Fruit fly (Drosophila melanogaster) whole organism, embryonic: ENCODE data around the gene CG42795.

ENCODE experiments used
- Atf-2 ChIP-seq: fragments of 200-800 bp; sonication (Bioruptor generic); optimal IDR thresholded peaks from 2 replicates; lab custom pipeline; 2016; ENCODE audit warnings: missing biosample characterization, missing genetic modification characterization
- Bteb2 ChIP-seq: fragments of 200-800 bp; sonication (Bioruptor generic); optimal IDR thresholded peaks from 2 replicates; lab custom pipeline; 2016; ENCODE audit warnings: missing biosample characterization, missing genetic modification characterization
- CG10959 ChIP-seq: fragments of 200-800 bp; sonication (Bioruptor generic); IDR thresholded peaks from 2 replicates; pipeline ENCODE4 v1.3.6; 2022; ENCODE audit warnings: missing biosample characterization, missing genetic modification characterization
- CG13296 ChIP-seq: fragments of 200-800 bp; sonication (Bioruptor generic); optimal IDR thresholded peaks from 3 replicates; lab custom pipeline; 2018; ENCODE audit warnings: missing biosample characterization, mild to moderate bottlenecking, missing genetic modification characterization
- CG15696 ChIP-seq: fragments of 200-800 bp; sonication (Bioruptor generic); optimal IDR thresholded peaks from 2 replicates; lab custom pipeline; 2019; ENCODE audit warnings: missing biosample characterization, mild to moderate bottlenecking, missing genetic modification characterization, moderate library complexity
- CG17802 ChIP-seq: fragments of 200-800 bp; sonication (Bioruptor generic); optimal IDR thresholded peaks from 2 replicates; lab custom pipeline; 2018; ENCODE audit warnings: missing biosample characterization, mild to moderate bottlenecking, missing genetic modification characterization, moderate library complexity
- CG1792 ChIP-seq: fragments of 200-800 bp; sonication (Bioruptor generic); optimal IDR thresholded peaks from 2 replicates; lab custom pipeline; 2016; ENCODE audit warnings: missing biosample characterization, missing genetic modification characterization
- CG18262 ChIP-seq: fragments of 200-800 bp; optimal IDR thresholded peaks from 3 replicates; lab custom pipeline; 2019; ENCODE audit warnings: missing biosample characterization, mild to moderate bottlenecking, missing genetic modification characterization, moderate library complexity
- CG18476 ChIP-seq: fragments of 200-800 bp; sonication (Bioruptor generic); optimal IDR thresholded peaks from 2 replicates; lab custom pipeline; 2016; ENCODE audit warnings: missing biosample characterization, mild to moderate bottlenecking, missing genetic modification characterization
- CG18599 ChIP-seq: fragments of 200-800 bp; sonication (Bioruptor generic); optimal IDR thresholded peaks from 3 replicates; lab custom pipeline; 2017; ENCODE audit warnings: missing biosample characterization, missing genetic modification characterization, mild to moderate bottlenecking, moderate library complexity, missing genetic modification reagents
- CG2116 ChIP-seq: fragments of 200-800 bp; sonication (Bioruptor generic); optimal IDR thresholded peaks from 3 replicates; lab custom pipeline; 2018; ENCODE audit warnings: missing biosample characterization, mild to moderate bottlenecking, missing genetic modification characterization
- CG2199 ChIP-seq: fragments of 200-800 bp; sonication (Bioruptor generic); IDR thresholded peaks from 3 replicates; pipeline ENCODE4 v1.3.6; 2022; ENCODE audit warnings: missing biosample characterization, missing genetic modification characterization
- CG30431 ChIP-seq: fragments of 200-800 bp; sonication (Bioruptor generic); optimal IDR thresholded peaks from 2 replicates; lab custom pipeline; 2017; ENCODE audit warnings: missing biosample characterization, missing genetic modification characterization
- CG33557 ChIP-seq: fragments of 200-800 bp; sonication (Bioruptor generic); optimal IDR thresholded peaks from 2 replicates; lab custom pipeline; 2019; ENCODE audit warnings: missing biosample characterization, mild to moderate bottlenecking, missing genetic modification characterization, moderate library complexity
- CG42726 ChIP-seq: fragments of 200-800 bp; sonication (Bioruptor generic); IDR thresholded peaks from 2 replicates; pipeline ENCODE4 v1.3.6; 2022; ENCODE audit warnings: missing biosample characterization, missing genetic modification characterization; ENCODE audit not compliant: partially characterized antibody
- CG4328 ChIP-seq: fragments of 200-800 bp; sonication (Bioruptor generic); optimal IDR thresholded peaks from 3 replicates; lab custom pipeline; 2017; ENCODE audit warnings: missing biosample characterization, missing genetic modification reagents, missing genetic modification characterization
- CG4424 ChIP-seq: fragments of 200-800 bp; sonication (Bioruptor generic); optimal IDR thresholded peaks from 3 replicates; lab custom pipeline; 2016; ENCODE audit warnings: missing biosample characterization, missing genetic modification characterization
- CG4707 ChIP-seq: fragments of 200-800 bp; sonication (Bioruptor generic); optimal IDR thresholded peaks from 2 replicates; lab custom pipeline; 2018; ENCODE audit warnings: missing biosample characterization, mild to moderate bottlenecking, missing genetic modification characterization, moderate library complexity
- CG8388 ChIP-seq: fragments of 200-800 bp; sonication (Bioruptor generic); optimal IDR thresholded peaks from 2 replicates; lab custom pipeline; 2019; ENCODE audit warnings: missing biosample characterization, mild to moderate bottlenecking, missing genetic modification characterization, moderate library complexity
- CG9727 ChIP-seq: fragments of 200-800 bp; sonication (Bioruptor generic); optimal IDR thresholded peaks from 3 replicates; lab custom pipeline; 2017; ENCODE audit warnings: missing biosample characterization, mild to moderate bottlenecking, missing genetic modification characterization
- Dad ChIP-seq: fragments of 200-800 bp; sonication (Bioruptor generic); optimal IDR thresholded peaks from 3 replicates; lab custom pipeline; 2016; ENCODE audit warnings: missing biosample characterization, missing genetic modification characterization
- Doc3 ChIP-seq: fragments of 200-800 bp; sonication (Bioruptor generic); IDR thresholded peaks from 3 replicates; pipeline ENCODE4 v1.3.6; 2022; ENCODE audit warnings: missing biosample characterization, missing genetic modification characterization; ENCODE audit not compliant: partially characterized antibody
- Elba2 ChIP-seq: fragments of 200-800 bp; sonication (Bioruptor generic); optimal IDR thresholded peaks from 3 replicates; lab custom pipeline; 2016; ENCODE audit warnings: missing biosample characterization, missing genetic modification characterization
- HHEX ChIP-seq: fragments of 200-800 bp; sonication (Bioruptor generic); optimal IDR thresholded peaks from 3 replicates; lab custom pipeline; 2017; ENCODE audit warnings: missing biosample characterization, mild to moderate bottlenecking, missing genetic modification characterization, missing genetic modification reagents
- Jarid2 ChIP-seq: fragments of 200-800 bp; sonication (Bioruptor generic); optimal IDR thresholded peaks from 3 replicates; lab custom pipeline; 2017; ENCODE audit warnings: mild to moderate bottlenecking, missing biosample characterization, missing genetic modification reagents, missing genetic modification characterization
- Kr ChIP-seq: fragments of 200-800 bp; sonication (Bioruptor generic); optimal IDR thresholded peaks from 2 replicates; lab custom pipeline; 2017; ENCODE audit warnings: missing biosample characterization, mild to moderate bottlenecking, missing genetic modification characterization
- Lim3 ChIP-seq: fragments of 200-800 bp; sonication (Bioruptor generic); IDR thresholded peaks from 2 replicates; pipeline ENCODE4 v1.3.6; 2022; ENCODE audit warnings: missing biosample characterization, missing genetic modification characterization
- Rfx ChIP-seq: fragments of 200-800 bp; sonication (Bioruptor generic); IDR thresholded peaks from 2 replicates; pipeline ENCODE4 v1.3.6; 2022; ENCODE audit warnings: missing biosample characterization, missing genetic modification characterization
- bowl ChIP-seq: fragments of 200-800 bp; sonication (Bioruptor generic); IDR thresholded peaks from 2 replicates; pipeline ENCODE4 v1.3.6; 2022; ENCODE audit warnings: missing biosample characterization, missing genetic modification characterization
- br ChIP-seq: fragments of >200 bp; optimal IDR thresholded peaks from 2 replicates; lab custom pipeline; 2017
- cg ChIP-seq: fragments of 200-800 bp; sonication (Bioruptor generic); optimal IDR thresholded peaks from 3 replicates; lab custom pipeline; 2019; ENCODE audit warnings: missing biosample characterization, mild to moderate bottlenecking, missing genetic modification characterization, moderate library complexity
- chif ChIP-seq, 2 experiments: fragments of 200-800 bp; sonication (Bioruptor generic); optimal IDR thresholded peaks; 3 replicates each; lab custom pipeline; 2016; ENCODE audit warnings: missing biosample characterization in 2 of 2, missing genetic modification characterization in 2 of 2
- chinmo ChIP-seq: fragments of 200-800 bp; sonication (Bioruptor generic); IDR thresholded peaks from 4 replicates; pipeline ENCODE4 v1.3.6; 2022; ENCODE audit warnings: missing biosample characterization, missing genetic modification characterization; ENCODE audit not compliant: partially characterized antibody
- da ChIP-seq: fragments of 200-800 bp; sonication (Bioruptor generic); optimal IDR thresholded peaks from 2 replicates; lab custom pipeline; 2016; ENCODE audit warnings: missing biosample characterization, missing genetic modification characterization
- ewg ChIP-seq: fragments of 200-800 bp; sonication (Bioruptor generic); optimal IDR thresholded peaks from 3 replicates; lab custom pipeline; 2017; ENCODE audit warnings: mild to moderate bottlenecking, missing biosample characterization, missing genetic modification reagents, missing genetic modification characterization
- gem ChIP-seq: fragments of 200-800 bp; sonication (Bioruptor generic); optimal IDR thresholded peaks from 2 replicates; lab custom pipeline; 2019; ENCODE audit warnings: missing biosample characterization, mild to moderate bottlenecking, missing genetic modification characterization, moderate library complexity
- gfzf ChIP-seq: fragments of 200-800 bp; sonication (Bioruptor generic); optimal IDR thresholded peaks from 2 replicates; lab custom pipeline; 2016; ENCODE audit warnings: missing biosample characterization, mild to moderate bottlenecking, missing genetic modification characterization, moderate library complexity
- gro ChIP-seq: fragments of 200-800 bp; sonication (Bioruptor generic); optimal IDR thresholded peaks from 2 replicates; lab custom pipeline; 2016; ENCODE audit warnings: missing biosample characterization, missing genetic modification characterization
- ham ChIP-seq: fragments of 200-800 bp; sonication (Bioruptor generic); IDR thresholded peaks from 2 replicates; pipeline ENCODE4 v1.3.6; 2022; ENCODE audit warnings: missing biosample characterization, missing genetic modification characterization
- inv ChIP-seq: fragments of 200-800 bp; sonication (Bioruptor generic); IDR thresholded peaks from 2 replicates; pipeline ENCODE4 v1.3.6; 2022; ENCODE audit warnings: missing biosample characterization, missing genetic modification characterization; ENCODE audit not compliant: partially characterized antibody
- jumu ChIP-seq: fragments of 200-800 bp; sonication (Bioruptor generic); optimal IDR thresholded peaks from 3 replicates; lab custom pipeline; 2016; ENCODE audit warnings: missing biosample characterization, missing genetic modification characterization
- kay ChIP-seq: fragments of 200-800 bp; sonication (Bioruptor generic); optimal IDR thresholded peaks from 2 replicates; lab custom pipeline; 2016; ENCODE audit warnings: missing biosample characterization, missing genetic modification characterization
- lbe ChIP-seq: fragments of 200-800 bp; sonication (Bioruptor generic); optimal IDR thresholded peaks from 2 replicates; lab custom pipeline; 2016; ENCODE audit warnings: missing biosample characterization, mild to moderate bottlenecking, missing genetic modification characterization
- pnt ChIP-seq: fragments of 200-800 bp; sonication (Bioruptor generic); optimal IDR thresholded peaks from 3 replicates; lab custom pipeline; 2016; ENCODE audit warnings: missing biosample characterization, missing genetic modification characterization
- repo ChIP-seq: fragments of 200-800 bp; sonication (Bioruptor generic); optimal IDR thresholded peaks from 2 replicates; lab custom pipeline; 2016; ENCODE audit warnings: missing biosample characterization, missing genetic modification characterization
- sens-2 ChIP-seq: fragments of 200-800 bp; sonication (Bioruptor generic); IDR thresholded peaks from 2 replicates; pipeline ENCODE4 v1.3.6; 2022; ENCODE audit warnings: missing biosample characterization, missing genetic modification characterization
- tup ChIP-seq: fragments of 200-800 bp; sonication (Bioruptor generic); optimal IDR thresholded peaks from 2 replicates; lab custom pipeline; 2016; ENCODE audit warnings: missing biosample characterization, mild to moderate bottlenecking, missing genetic modification characterization, moderate library complexity
- vfl ChIP-seq: fragments of 200-800 bp; sonication (Bioruptor generic); optimal IDR thresholded peaks from 2 replicates; lab custom pipeline; 2016; ENCODE audit warnings: missing biosample characterization, missing genetic modification characterization
- z ChIP-seq: fragments of 200-800 bp; sonication (Bioruptor generic); IDR thresholded peaks from 3 replicates; pipeline ENCODE4 v1.3.6; 2022; ENCODE audit warnings: missing biosample characterization, missing genetic modification characterization
- zen2 ChIP-seq: fragments of 200-800 bp; sonication (Bioruptor generic); IDR thresholded peaks from 3 replicates; pipeline ENCODE4 v1.3.6; 2022; ENCODE audit warnings: missing biosample characterization, missing genetic modification characterization; ENCODE audit not compliant: partially characterized antibody

The CG42795 gene

DNA sequence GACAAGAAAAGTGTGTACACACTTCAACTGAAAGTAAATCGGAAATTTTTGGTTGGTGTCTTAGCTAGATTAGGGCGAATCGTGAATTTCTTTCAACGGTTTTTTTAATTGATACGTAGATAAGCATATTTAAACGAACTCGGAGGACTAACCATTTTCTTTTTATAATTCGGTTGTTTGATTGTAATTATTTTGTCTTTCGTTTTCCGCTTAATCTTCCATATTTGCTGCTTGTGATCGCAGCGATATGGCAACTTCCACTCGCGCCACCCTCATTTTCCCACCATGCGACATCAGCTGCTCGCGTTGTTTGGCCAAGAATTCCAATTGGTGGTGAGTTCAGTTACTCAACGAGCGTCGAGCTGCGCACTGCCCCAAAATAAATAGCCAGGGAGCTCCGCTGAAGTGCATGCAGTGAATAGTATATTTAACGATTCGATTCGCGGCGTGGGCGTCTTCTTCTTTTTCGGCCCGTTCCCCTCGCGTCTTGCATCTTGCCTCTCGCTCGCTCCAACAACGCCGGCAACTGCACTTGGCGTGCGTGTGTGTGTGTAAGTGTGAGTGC, 38.6 kb downstream of the CG42795 start, which contains the start of gene Nuak (continued):
- TF ChIP-seq CG18476 (GFP tag; lab: Kevin White, UChicago) (peak; percentile 78), Jarid2 (GFP tag; lab: Kevin White, UChicago) (peak; percentile 99), repo (peak; percentile 93), z (GFP tag; lab: Robert Waterston, UW) (no peak), CG8388 (GFP tag; lab: Kevin White, UChicago) (peak; percentile 69), ewg (GFP tag; lab: Kevin White, UChicago) (peak; percentile 78), CG17802 (tag; lab: Kevin White, UChicago) (peak; percentile 63), CG18262 (tag; lab: Kevin White, UChicago) (peak; percentile 84), Kr (GFP tag; lab: Kevin White, UChicago) (no peak), CG9727 (peak; percentile 92), inv (GFP tag; lab: Robert Waterston, UW) (no peak), CG15696 (tag; lab: Kevin White, UChicago) (peak; percentile 79), Dad (GFP tag; lab: Kevin White, UChicago) (peak; percentile 90), CG30431 (GFP tag; lab: Kevin White, UChicago) (peak; percentile 84), Lim3 (GFP tag; lab: Robert Waterston, UW) (no peak), CG1792 (peak; percentile 86), CG13296 (GFP tag; lab: Kevin White, UChicago) (peak; percentile 45), chif (GFP tag; optimal IDR thresholded peaks at IDR 0.05; lab: Kevin White, UChicago) (peak; percentile 83 to 88), kay (GFP tag; lab: Kevin White, UChicago) (peak; percentile 60), lbe (GFP tag; lab: Kevin White, UChicago) (peak; percentile 50), CG42726 (GFP tag; lab: Robert Waterston, UW) (no peak), da (GFP tag; lab: Kevin White, UChicago) (peak; percentile 82), vfl (peak; percentile 89), Atf-2 (peak; percentile 93), CG4707 (GFP tag; lab: Kevin White, UChicago) (peak; percentile 5), zen2 (GFP tag; lab: Robert Waterston, UW) (no peak), ham (GFP tag; lab: Robert Waterston, UW) (no peak), Elba2 (GFP tag; lab: Kevin White, UChicago) (peak; percentile 97), Rfx (GFP tag; lab: Robert Waterston, UW) (no peak), cg (GFP tag; lab: Kevin White, UChicago) (no peak), gro (peak; percentile 99), CG10959 (no peak), pnt (GFP tag; lab: Kevin White, UChicago) (peak; percentile 98), CG4424 (GFP tag; lab: Kevin White, UChicago) (peak; percentile 85), HHEX (GFP tag; lab: Kevin White, UChicago) (peak; percentile 83), gfzf (GFP tag; lab: Kevin White, UChicago) (peak; percentile 60), bowl (GFP tag; lab: Robert Waterston, UW) (no peak), chinmo (GFP tag; lab: Robert Waterston, UW) (no peak), gem (tag; lab: Kevin White, UChicago) (peak; percentile 91), Doc3 (GFP tag; lab: Robert Waterston, UW) (no peak), tup (GFP tag; lab: Kevin White, UChicago) (peak; percentile 88), CG2116 (GFP tag; lab: Kevin White, UChicago) (peak; percentile 85), Bteb2 (GFP tag; lab: Kevin White, UChicago) (peak; percentile 86), br (lab: Kevin White, UChicago) (no peak), CG18599 (GFP tag; lab: Kevin White, UChicago) (peak; percentile 89), CG33557 (GFP tag; lab: Kevin White, UChicago) (peak; percentile 39), jumu (peak; percentile 98), CG4328 (peak; percentile 68), CG2199 (GFP tag; lab: Robert Waterston, UW) (no peak), sens-2 (GFP tag; lab: Robert Waterston, UW) (no peak)
